Worm (Caenorhabditis elegans): Measurements from ENCODE around the gene smoc-1.

ce11 chrV:11769646-11770045, 12.2 kb downstream of the smoc-1 start:
- TF ChIP-seq tab-1 (GFP tag; IDR thresholded peaks at IDR 0.05) (no peak), ztf-23 (GFP tag; IDR thresholded peaks at IDR 0.05) (no peak), flt-1 (GFP tag; IDR thresholded peaks at IDR 0.05) (no peak), ref-1 (GFP tag; conservative IDR thresholded peaks at IDR 0.05) (no peak), med-1 (GFP tag; optimal IDR thresholded peaks at IDR 0.05; ENCODE audit: insufficient read depth) (no peak)

Measured in whole organism, midembryonic.